Fruit fly (Drosophila melanogaster) whole organism, embryonic: Measurements from ENCODE around the gene CG7565.

Experiments
- Ada2b ChIP-seq: fragments of 200-800 bp; sonication (Bioruptor generic); IDR thresholded peaks from 2 replicates; pipeline ENCODE4 v1.3.6; 2022; ENCODE audit warnings: missing biosample characterization, missing genetic modification characterization
- Bdp1 ChIP-seq: fragments of 200-800 bp; sonication (Bioruptor generic); optimal IDR thresholded peaks from 3 replicates; lab custom pipeline; 2016; ENCODE audit warnings: missing biosample characterization, missing genetic modification characterization
- CG10979 ChIP-seq: fragments of 200-800 bp; sonication (Bioruptor generic); optimal IDR thresholded peaks from 2 replicates; lab custom pipeline; 2018; ENCODE audit warnings: missing biosample characterization, mild to moderate bottlenecking, missing genetic modification characterization, moderate library complexity
- CG11398 ChIP-seq: fragments of 200-800 bp; sonication (Bioruptor generic); optimal IDR thresholded peaks from 2 replicates; lab custom pipeline; 2016; ENCODE audit warnings: missing biosample characterization, missing genetic modification characterization
- CG11560 ChIP-seq: fragments of 200-800 bp; sonication (Bioruptor generic); IDR thresholded peaks from 3 replicates; pipeline ENCODE4 v1.3.6; 2022; ENCODE audit warnings: missing biosample characterization, missing genetic modification characterization
- CG12104 ChIP-seq: fragments of 200-800 bp; sonication (Bioruptor generic); optimal IDR thresholded peaks from 3 replicates; lab custom pipeline; 2016; ENCODE audit warnings: missing biosample characterization, missing genetic modification characterization
- CG12236 ChIP-seq: fragments of 200-800 bp; sonication (Bioruptor generic); optimal IDR thresholded peaks from 2 replicates; lab custom pipeline; 2016; ENCODE audit warnings: missing biosample characterization, missing genetic modification characterization
- CG12659 ChIP-seq: fragments of 200-800 bp; sonication (Bioruptor generic); optimal IDR thresholded peaks from 3 replicates; lab custom pipeline; 2017; ENCODE audit warnings: mild to moderate bottlenecking, missing biosample characterization, missing genetic modification reagents, missing genetic modification characterization
- CG12769 ChIP-seq: fragments of 200-800 bp; sonication (Bioruptor generic); optimal IDR thresholded peaks from 2 replicates; lab custom pipeline; 2019; ENCODE audit warnings: missing biosample characterization, mild to moderate bottlenecking, missing genetic modification characterization, moderate library complexity
- CG13424 ChIP-seq: fragments of 200-800 bp; sonication (Bioruptor generic); optimal IDR thresholded peaks from 2 replicates; lab custom pipeline; 2019; ENCODE audit warnings: missing biosample characterization, mild to moderate bottlenecking, missing genetic modification characterization, moderate library complexity
- CG14860 ChIP-seq: fragments of 200-800 bp; sonication (Bioruptor generic); IDR thresholded peaks from 3 replicates; pipeline ENCODE4 v1.3.6; 2022; ENCODE audit warnings: missing biosample characterization, missing genetic modification characterization; ENCODE audit not compliant: partially characterized antibody
- CG15601 ChIP-seq: fragments of 200-800 bp; sonication (Bioruptor generic); optimal IDR thresholded peaks from 3 replicates; lab custom pipeline; 2019; ENCODE audit warnings: missing biosample characterization, mild to moderate bottlenecking, missing genetic modification characterization, moderate library complexity
- CG1602 ChIP-seq: fragments of 200-800 bp; sonication (Bioruptor generic); optimal IDR thresholded peaks from 3 replicates; lab custom pipeline; 2016; ENCODE audit warnings: missing biosample characterization, missing genetic modification characterization
- CG17186 ChIP-seq: fragments of 200-800 bp; sonication (Bioruptor generic); optimal IDR thresholded peaks from 3 replicates; lab custom pipeline; 2017; ENCODE audit warnings: missing biosample characterization, missing genetic modification reagents, missing genetic modification characterization
- CG32772 ChIP-seq: fragments of 200-800 bp; sonication (Bioruptor generic); IDR thresholded peaks from 2 replicates; pipeline ENCODE4 v1.3.6; 2022; ENCODE audit warnings: missing biosample characterization, missing genetic modification characterization
- CG33557 ChIP-seq: fragments of 200-800 bp; sonication (Bioruptor generic); optimal IDR thresholded peaks from 2 replicates; lab custom pipeline; 2019; ENCODE audit warnings: missing biosample characterization, mild to moderate bottlenecking, missing genetic modification characterization, moderate library complexity
- CG4360 ChIP-seq: fragments of 200-800 bp; sonication (Bioruptor generic); IDR thresholded peaks from 2 replicates; pipeline ENCODE4 v1.3.6; 2022; ENCODE audit warnings: missing biosample characterization, missing genetic modification characterization
- CG4707 ChIP-seq: fragments of 200-800 bp; sonication (Bioruptor generic); optimal IDR thresholded peaks from 2 replicates; lab custom pipeline; 2018; ENCODE audit warnings: missing biosample characterization, mild to moderate bottlenecking, missing genetic modification characterization, moderate library complexity
- CG6272 ChIP-seq: fragments of 200-800 bp; sonication (Bioruptor generic); IDR thresholded peaks from 2 replicates; pipeline ENCODE4 v1.3.6; 2022; ENCODE audit warnings: missing biosample characterization, missing genetic modification characterization
- CG6654 ChIP-seq: fragments of 200-800 bp; sonication (Bioruptor generic); optimal IDR thresholded peaks from 2 replicates; lab custom pipeline; 2017; ENCODE audit warnings: missing biosample characterization, mild to moderate bottlenecking, missing genetic modification characterization
- CG6791 ChIP-seq: fragments of 200-800 bp; sonication (Bioruptor generic); IDR thresholded peaks from 3 replicates; pipeline ENCODE4 v1.3.6; 2022; ENCODE audit warnings: missing biosample characterization, missing genetic modification characterization; ENCODE audit not compliant: partially characterized antibody
- CG7839 ChIP-seq: fragments of 200-800 bp; sonication (Bioruptor generic); optimal IDR thresholded peaks from 3 replicates; lab custom pipeline; 2018; ENCODE audit warnings: missing biosample characterization, mild to moderate bottlenecking, missing genetic modification characterization, moderate library complexity
- CG9609 ChIP-seq: fragments of 200-800 bp; sonication (Bioruptor generic); optimal IDR thresholded peaks from 3 replicates; lab custom pipeline; 2016; ENCODE audit warnings: missing biosample characterization, missing genetic modification characterization
- CTCF ChIP-seq: fragments of 200-800 bp; sonication (Bioruptor generic); optimal IDR thresholded peaks from 2 replicates; lab custom pipeline; 2017; ENCODE audit warnings: missing biosample characterization, mild to moderate bottlenecking, missing genetic modification characterization, moderate library complexity
- Dbx ChIP-seq: fragments of 200-800 bp; sonication (Bioruptor generic); IDR thresholded peaks from 3 replicates; pipeline ENCODE4 v1.3.6; 2022; ENCODE audit warnings: missing biosample characterization, missing genetic modification characterization
- Dll ChIP-seq: fragments of 200-800 bp; sonication (Bioruptor generic); IDR thresholded peaks from 4 replicates; pipeline ENCODE4 v1.3.6; 2022; ENCODE audit warnings: missing biosample characterization, missing genetic modification characterization; ENCODE audit not compliant: partially characterized antibody
- Ets65A ChIP-seq: fragments of 200-800 bp; sonication (Bioruptor generic); peaks from one replicate; lab custom pipeline; 2016; ENCODE audit warnings: missing biosample characterization, missing genetic modification characterization
- Gug ChIP-seq: fragments of 200-800 bp; sonication (Bioruptor generic); IDR thresholded peaks from 4 replicates; pipeline ENCODE4 v1.3.6; 2022; ENCODE audit warnings: missing biosample characterization, missing genetic modification characterization
- H15 ChIP-seq: fragments of 200-800 bp; sonication (Bioruptor generic); IDR thresholded peaks from 3 replicates; pipeline ENCODE4 v1.3.6; 2022; ENCODE audit warnings: missing biosample characterization, missing genetic modification characterization
- Meics ChIP-seq: fragments of 200-800 bp; sonication (Bioruptor generic); optimal IDR thresholded peaks from 2 replicates; lab custom pipeline; 2017; ENCODE audit warnings: missing biosample characterization, mild to moderate bottlenecking, missing genetic modification characterization
- Pdp1 ChIP-seq, 2 experiments: fragments of 200-800 bp; sonication (Bioruptor generic); optimal IDR thresholded peaks; 3 replicates each; lab custom pipeline; 2016; ENCODE audit warnings: missing biosample characterization in 2 of 2, missing genetic modification characterization in 2 of 2, mild to moderate bottlenecking in 1 of 2, moderate library complexity in 1 of 2
- Trl ChIP-seq, 3 experiments: fragments of >200 bp in 2 of 3; fragments of 200-800 bp in 1 of 3; sonication (Bioruptor generic) in 1 of 3; optimal IDR thresholded peaks; 2 replicates in 1 of 3; 3 replicates in 2 of 3; lab custom pipeline; 2016 to 2017; ENCODE audit warnings: missing biosample characterization in 1 of 3, missing genetic modification characterization in 1 of 3
- ato ChIP-seq: fragments of 200-800 bp; sonication (Bioruptor generic); IDR thresholded peaks from 2 replicates; pipeline ENCODE4 v1.3.6; 2022; ENCODE audit warnings: missing biosample characterization, missing genetic modification characterization; ENCODE audit not compliant: partially characterized antibody
- chinmo ChIP-seq: fragments of 200-800 bp; sonication (Bioruptor generic); IDR thresholded peaks from 4 replicates; pipeline ENCODE4 v1.3.6; 2022; ENCODE audit warnings: missing biosample characterization, missing genetic modification characterization; ENCODE audit not compliant: partially characterized antibody
- chn ChIP-seq: fragments of 200-800 bp; sonication (Bioruptor generic); optimal IDR thresholded peaks from 2 replicates; lab custom pipeline; 2016; ENCODE audit warnings: missing biosample characterization, missing genetic modification characterization
- dm ChIP-seq: fragments of 200-800 bp; sonication (Bioruptor generic); optimal IDR thresholded peaks from 3 replicates; lab custom pipeline; 2016; ENCODE audit warnings: missing biosample characterization, missing genetic modification characterization
- en ChIP-seq: fragments of 200-800 bp; sonication (Bioruptor generic); optimal IDR thresholded peaks from 2 replicates; lab custom pipeline; 2016; ENCODE audit warnings: missing biosample characterization, missing genetic modification characterization
- gem ChIP-seq: fragments of 200-800 bp; sonication (Bioruptor generic); optimal IDR thresholded peaks from 2 replicates; lab custom pipeline; 2019; ENCODE audit warnings: missing biosample characterization, mild to moderate bottlenecking, missing genetic modification characterization, moderate library complexity
- hkb ChIP-seq, 2 experiments: fragments of 200-800 bp in 1 of 2; fragments of >200 bp in 1 of 2; sonication (Bioruptor generic) in 1 of 2; IDR thresholded peaks in 1 of 2; optimal IDR thresholded peaks in 1 of 2; 2 replicates each; pipeline versions ENCODE4 v1.3.6 to Lab custom; 2017 to 2022; ENCODE audit warnings: missing biosample characterization in 1 of 2, missing genetic modification characterization in 1 of 2
- lbe ChIP-seq: fragments of 200-800 bp; sonication (Bioruptor generic); optimal IDR thresholded peaks from 2 replicates; lab custom pipeline; 2016; ENCODE audit warnings: missing biosample characterization, mild to moderate bottlenecking, missing genetic modification characterization
- lola ChIP-seq, 3 experiments: fragments of >200 bp in 2 of 3; fragments of 200-800 bp in 1 of 3; sonication (Bioruptor generic) in 1 of 3; optimal IDR thresholded peaks; 2 replicates each; lab custom pipeline; 2017 to 2019; ENCODE audit warnings: missing biosample characterization in 3 of 3, missing genetic modification characterization in 3 of 3, mild to moderate bottlenecking in 1 of 3, moderate library complexity in 1 of 3
- mirr ChIP-seq: fragments of 200-800 bp; sonication (Bioruptor generic); optimal IDR thresholded peaks from 3 replicates; lab custom pipeline; 2018; ENCODE audit warnings: missing biosample characterization, mild to moderate bottlenecking, missing genetic modification characterization
- pfk ChIP-seq: fragments of 200-800 bp; sonication (Bioruptor generic); optimal IDR thresholded peaks from 2 replicates; lab custom pipeline; 2018; ENCODE audit warnings: missing biosample characterization, mild to moderate bottlenecking, missing genetic modification characterization, moderate library complexity
- phol ChIP-seq: fragments of 200-800 bp; sonication (Bioruptor generic); optimal IDR thresholded peaks from 3 replicates; lab custom pipeline; 2018; ENCODE audit warnings: missing biosample characterization, mild to moderate bottlenecking, missing genetic modification characterization, moderate library complexity
- ssp ChIP-seq: fragments of 200-800 bp; sonication (Bioruptor generic); IDR thresholded peaks from 2 replicates; pipeline ENCODE4 v1.3.6; 2022; ENCODE audit warnings: missing biosample characterization, missing genetic modification characterization
- tio ChIP-seq: fragments of 200-800 bp; sonication (Bioruptor generic); optimal IDR thresholded peaks from 2 replicates; lab custom pipeline; 2017; ENCODE audit warnings: missing biosample characterization, missing genetic modification characterization, inconsistent platforms
- unc-4 ChIP-seq: fragments of 200-800 bp; sonication (Bioruptor generic); IDR thresholded peaks from 2 replicates; pipeline ENCODE4 v1.3.6; 2022; ENCODE audit warnings: missing biosample characterization, missing genetic modification characterization; ENCODE audit not compliant: partially characterized antibody
- vfl ChIP-seq: fragments of 200-800 bp; sonication (Bioruptor generic); optimal IDR thresholded peaks from 2 replicates; lab custom pipeline; 2016; ENCODE audit warnings: missing biosample characterization, missing genetic modification characterization

Gene CG7565

dm6 chr3L:8056325-8056724 lies 35.3 kb downstream of the CG7565 start:
- TF ChIP-seq mirr (GFP tag; lab: Kevin White, UChicago), result no peak
- no peak for TF ChIP-seq CG7839 (tag; lab: Kevin White, UChicago)
- no peak for TF ChIP-seq pfk (GFP tag; lab: Kevin White, UChicago)
- no peak for TF ChIP-seq CG4707 (GFP tag; lab: Kevin White, UChicago)
- TF ChIP-seq chinmo (GFP tag; lab: Robert Waterston, UW), result peak; percentile 87; the same call in 2 of the 4 replicates
- no peak for TF ChIP-seq lola (GFP tag; optimal IDR thresholded peaks at IDR 0.05; lab: Kevin White, UChicago)
- TF ChIP-seq CG9609 (GFP tag; lab: Kevin White, UChicago), result no peak
- no peak for TF ChIP-seq hkb (optimal IDR thresholded peaks at IDR 0.05; lab: Kevin White, UChicago)
- TF ChIP-seq hkb (GFP tag; IDR thresholded peaks at IDR 0.05; lab: Robert Waterston, UW), result no peak
- TF ChIP-seq CG12104 (GFP tag; lab: Kevin White, UChicago), result no peak
- TF ChIP-seq H15 (GFP tag; lab: Robert Waterston, UW), result no peak
- TF ChIP-seq lbe (GFP tag; lab: Kevin White, UChicago), result peak; percentile 27
- no peak for TF ChIP-seq ato (GFP tag; lab: Robert Waterston, UW)
- TF ChIP-seq unc-4 (GFP tag; lab: Robert Waterston, UW), result no peak
- TF ChIP-seq CG1602 (GFP tag; lab: Kevin White, UChicago), result no peak
- peak; percentile 5 for TF ChIP-seq CG12769 (tag; lab: Kevin White, UChicago)
- peak; percentile 67 for TF ChIP-seq CG4360 (GFP tag; lab: Robert Waterston, UW)
- TF ChIP-seq CG11398 (GFP tag; lab: Kevin White, UChicago), result no peak
- no peak for TF ChIP-seq CG17186
- no peak for TF ChIP-seq CG13424 (tag; lab: Kevin White, UChicago)
- TF ChIP-seq Dbx (GFP tag; lab: Robert Waterston, UW), result no peak
- TF ChIP-seq CG6791 (GFP tag; lab: Robert Waterston, UW), result no peak
- no peak for TF ChIP-seq CG32772
- TF ChIP-seq CG12236 (GFP tag; lab: Kevin White, UChicago), result no peak
- no peak for TF ChIP-seq Pdp1 (GFP tag; optimal IDR thresholded peaks at IDR 0.05; lab: Kevin White, UChicago)
- TF ChIP-seq CTCF (GFP tag; lab: Kevin White, UChicago), result peak; percentile 0
- TF ChIP-seq Ada2b, result no peak
- TF ChIP-seq CG6272 (GFP tag; lab: Robert Waterston, UW), result no peak
- no peak for TF ChIP-seq Meics (GFP tag; lab: Kevin White, UChicago)
- no peak for TF ChIP-seq phol (tag; lab: Kevin White, UChicago)
- TF ChIP-seq CG15601 (tag; lab: Kevin White, UChicago), result no peak
- no peak for TF ChIP-seq chn (GFP tag; lab: Kevin White, UChicago)
- no peak for TF ChIP-seq Ets65A (GFP tag; lab: Kevin White, UChicago)
- no peak for TF ChIP-seq CG12659 (GFP tag; lab: Kevin White, UChicago)
- TF ChIP-seq tio (GFP tag; lab: Kevin White, UChicago), result no peak
- TF ChIP-seq Trl (optimal IDR thresholded peaks at IDR 0.05; lab: Kevin White, UChicago), result peak; percentile 73 to 82
- no peak for TF ChIP-seq Trl (GFP tag; optimal IDR thresholded peaks at IDR 0.05; lab: Kevin White, UChicago)
- no peak for TF ChIP-seq CG11560
- no peak for TF ChIP-seq ssp
- TF ChIP-seq Dll (GFP tag; lab: Robert Waterston, UW), result peak; percentile 18; the same call in 1 of the 4 replicates
- no peak for TF ChIP-seq CG6654 (GFP tag; lab: Kevin White, UChicago)
- TF ChIP-seq CG10979 (tag; lab: Kevin White, UChicago), result no peak
- TF ChIP-seq Bdp1, result no peak
- no peak for TF ChIP-seq dm (GFP tag; lab: Kevin White, UChicago)
- no peak for TF ChIP-seq gem (tag; lab: Kevin White, UChicago)
- TF ChIP-seq vfl (GFP tag; lab: Kevin White, UChicago), result no peak
- no peak for TF ChIP-seq Gug (GFP tag; lab: Robert Waterston, UW)
- TF ChIP-seq CG14860, result no peak
- TF ChIP-seq en (GFP tag; lab: Kevin White, UChicago), result no peak
- no peak for TF ChIP-seq CG33557
- TF ChIP-seq, all 482 proteins: peak for 7
